Worm (Caenorhabditis elegans) whole organism, L1 larva: Measurements from ENCODE around the gene C54G7.1.

Source experiments
- fos-1 ChIP-seq: fragments of 150-350 bp; optimal IDR thresholded peaks from 2 replicates; lab custom pipeline; 2014; ENCODE audit warnings: missing biosample characterization, missing genetic modification characterization
- lin-15B ChIP-seq: fragments of 150-350 bp; sonication (generic microtip); optimal IDR thresholded peaks from 3 replicates; lab custom pipeline; 2014; ENCODE audit warnings: missing biosample characterization, missing genetic modification characterization
- pqm-1 ChIP-seq: sonication (generic microtip); optimal IDR thresholded peaks from 3 replicates; lab custom pipeline; 2017; ENCODE audit warnings: missing biosample characterization, missing genetic modification characterization
- ztf-11 ChIP-seq, 2 experiments: sonication (generic microtip); optimal IDR thresholded peaks; 2 replicates each; lab custom pipeline; 2016 to 2017; ENCODE audit warnings: missing genetic modification characterization in 2 of 2, missing biosample characterization in 1 of 2, missing compliant biosample characterization in 1 of 2

DNA sequence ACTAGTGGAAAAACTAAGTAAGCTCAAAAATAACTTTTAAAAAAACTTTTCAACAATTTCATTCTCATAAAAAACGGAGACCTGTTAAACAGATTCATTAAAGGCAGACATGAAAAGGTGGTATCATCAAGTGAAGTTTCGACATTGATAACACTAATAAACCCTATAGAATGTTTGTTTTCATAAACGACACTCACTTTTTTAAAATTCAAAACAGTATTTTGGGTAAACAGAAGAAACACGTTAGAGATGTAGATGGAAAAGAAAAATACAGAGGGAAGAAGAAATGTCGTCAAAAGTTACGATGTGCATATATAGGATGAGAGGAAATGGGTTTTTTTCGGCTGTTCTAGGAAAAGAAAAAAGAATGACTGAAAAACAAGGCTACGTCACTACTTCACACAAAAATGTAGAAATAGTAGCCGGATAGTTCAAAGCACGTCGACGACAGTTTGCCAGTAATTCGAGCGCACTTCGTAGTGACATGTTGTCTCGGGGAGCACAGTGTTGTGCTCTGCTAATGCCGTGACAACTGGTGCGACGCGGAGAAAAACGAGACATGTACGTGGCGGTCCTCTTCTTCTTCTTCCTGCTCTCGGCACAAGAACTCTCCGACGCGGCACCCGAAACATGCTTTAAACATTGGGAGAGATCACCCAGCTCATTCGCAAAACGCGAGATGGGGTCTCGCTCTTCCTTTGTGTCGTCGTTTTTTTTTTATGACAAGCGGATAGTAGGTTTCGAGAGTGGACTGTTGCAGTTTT is 34.5 kb upstream of the C54G7.1 start:
- TF ChIP-seq pqm-1 (tag; lab: Kevin White, UChicago) (no peak), ztf-11 (tag; optimal IDR thresholded peaks at IDR 0.05; lab: Kevin White, UChicago) (no peak), fos-1 (no peak), lin-15B (tag; lab: Kevin White, UChicago) (no peak)
